Fruit fly (Drosophila melanogaster) whole organism, larva: ENCODE measurements around the gene CG6511.

Experiments used
- noc ChIP-seq: fragments of 200-800 bp; sonication (Bioruptor generic); optimal IDR thresholded peaks from 3 replicates; lab custom pipeline; 2019; ENCODE audit warnings: missing biosample characterization, mild to moderate bottlenecking, missing genetic modification characterization, moderate library complexity

CG6511 gene

dm6 chr3L:8703707-8704236, 17.4 kb upstream of the CG6511 start:
- TF ChIP-seq noc, result no peak

- peak; percentile 67 for TF ChIP-seq noc
Measured at dm6 chr3L:8704713-8705412, 16.3 kb upstream of the CG6511 start.

dm6 chr3L:8707075-8707474, 14.0 kb upstream of the CG6511 start:
- no peak for TF ChIP-seq noc

- TF ChIP-seq noc, result no peak
Measured at dm6 chr3L:8707821-8708220, 13.3 kb upstream of the CG6511 start.

dm6 chr3L:8708856-8709255, 12.3 kb upstream of the CG6511 start:
- peak; percentile 86 for TF ChIP-seq noc

dm6 chr3L:8712913-8713312, 8.2 kb upstream of the CG6511 start:
- no peak for TF ChIP-seq noc

- no peak for TF ChIP-seq noc
Measured at dm6 chr3L:8716013-8716412, 5.1 kb upstream of the CG6511 start.

- TF ChIP-seq noc, result no peak
Measured at dm6 chr3L:8718602-8719001, 2.5 kb upstream of the CG6511 start.

dm6 chr3L:8719990-8720559, 1.0 kb upstream of the CG6511 start, which contains the start of gene SrpRbeta:
Gene SrpRbeta, minus strand, starts transcription at chr3L:8720225.
- TF ChIP-seq noc, result peak; percentile 43

dm6 chr3L:8725252-8725651, 4.1 kb downstream of the CG6511 start:
- TF ChIP-seq noc, result no peak

dm6 chr3L:8725674-8726073, 4.5 kb downstream of the CG6511 start, which contains the start of gene CG43965:
Gene CG43965, minus strand, starts transcription at chr3L:8725774.
- TF ChIP-seq noc, result no peak

- no peak for TF ChIP-seq noc
Measured at dm6 chr3L:8726317-8726841, 5.3 kb downstream of the CG6511 start, which contains the start of gene Cp18. Gene Cp18, plus strand, starts transcription at chr3L:8726791.

dm6 chr3L:8728181-8728580, 7.1 kb downstream of the CG6511 start, which contains the start of gene Cp15:
Gene Cp15, plus strand, starts transcription at chr3L:8728481.
- TF ChIP-seq noc, result no peak

dm6 chr3L:8729565-8729964, 8.4 kb downstream of the CG6511 start, which contains the start of gene Cp19:
Gene Cp19, plus strand, starts transcription at chr3L:8729865.
- TF ChIP-seq noc, result no peak

- no peak for TF ChIP-seq noc
Measured at dm6 chr3L:8731494-8731994, 10.4 kb downstream of the CG6511 start, which contains the start of gene Cp16. Gene Cp16, plus strand, starts transcription at chr3L:8731944.

dm6 chr3L:8741051-8741468, 19.9 kb downstream of the CG6511 start:
- TF ChIP-seq noc, result no peak

dm6 chr3L:8745210-8745609, 24.1 kb downstream of the CG6511 start, which contains the start of gene Prm:
Gene Prm, minus strand, starts transcription at chr3L:8745310.
- no peak for TF ChIP-seq noc
